Worm (Caenorhabditis elegans): ENCODE data around the gene Y38A10A.2.
"Not testable (repeated sequence)": the region's sequence is repeated elsewhere in the genome, so short reads cannot be mapped to it uniquely, and the experiment has no call there.

DNA sequence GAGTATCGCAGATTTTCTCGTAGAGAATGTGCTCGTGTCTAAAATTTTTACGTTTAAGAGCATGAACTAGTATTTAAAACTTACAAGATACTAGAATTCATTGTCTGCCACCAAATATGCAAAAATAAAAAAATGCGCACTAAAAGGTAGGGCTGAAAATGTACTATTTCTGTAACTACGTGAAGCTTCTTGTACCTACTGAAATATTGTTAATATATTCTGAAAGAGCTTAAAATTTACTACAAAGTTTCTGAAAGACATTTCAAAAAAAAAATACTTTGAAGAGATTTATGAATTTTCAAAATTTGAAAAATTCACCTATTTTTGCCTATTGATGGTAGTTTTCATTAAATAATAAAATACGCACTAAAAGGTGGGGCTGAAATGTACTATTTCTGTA is 6.7 kb upstream of the Y38A10A.2 start, which contains the start of gene fbxa-214:
- not testable (repeated sequence) for TF ChIP-seq dao-5, W03F9.2, him-1 (tag; optimal IDR thresholded peaks at IDR 0.05)

All from whole organism, L4/young adult.